Fruit fly (Drosophila melanogaster) whole organism, pupa: ENCODE results near the gene Nhe3.
A peak's percentile ranks its signal among the peaks of the same experiment; 100 is the strongest.

Source experiments
- CG10348 ChIP-seq: fragments of 200-800 bp; sonication (Bioruptor generic); IDR thresholded peaks from 2 replicates; pipeline ENCODE4 v1.3.6; 2022; ENCODE audit warnings: missing biosample characterization, missing genetic modification characterization
- CG14655 ChIP-seq: fragments of 200-800 bp; sonication (Bioruptor generic); optimal IDR thresholded peaks from 3 replicates; lab custom pipeline; 2017; ENCODE audit warnings: mild to moderate bottlenecking, missing biosample characterization, missing genetic modification reagents, missing genetic modification characterization
- CG8301 ChIP-seq: fragments of 200-800 bp; sonication (Bioruptor generic); optimal IDR thresholded peaks from 2 replicates; lab custom pipeline; 2018; ENCODE audit warnings: missing biosample characterization, mild to moderate bottlenecking, missing genetic modification characterization
- CG9948 ChIP-seq: fragments of 200-800 bp; sonication (Bioruptor generic); optimal IDR thresholded peaks from 2 replicates; lab custom pipeline; 2018; ENCODE audit warnings: missing biosample characterization, mild to moderate bottlenecking, missing genetic modification characterization, moderate library complexity
- EcR ChIP-seq: fragments of 200-800 bp; sonication (Bioruptor generic); optimal IDR thresholded peaks from 3 replicates; lab custom pipeline; 2019; ENCODE audit warnings: missing biosample characterization, missing genetic modification characterization, mild to moderate bottlenecking, moderate library complexity, missing genetic modification reagents
- fd96Ca ChIP-seq: fragments of 200-800 bp; sonication (Bioruptor generic); IDR thresholded peaks from 3 replicates; pipeline ENCODE4 v1.3.6; 2022; ENCODE audit warnings: missing biosample characterization, missing genetic modification characterization
- gl ChIP-seq: fragments of 200-800 bp; sonication (Bioruptor generic); optimal IDR thresholded peaks from 2 replicates; lab custom pipeline; 2018; ENCODE audit warnings: missing biosample characterization, mild to moderate bottlenecking, missing genetic modification characterization
- rn ChIP-seq: fragments of 200-800 bp; sonication (Bioruptor generic); IDR thresholded peaks from 2 replicates; pipeline ENCODE4 v1.3.6; 2022; ENCODE audit warnings: missing biosample characterization, missing genetic modification characterization

DNA sequence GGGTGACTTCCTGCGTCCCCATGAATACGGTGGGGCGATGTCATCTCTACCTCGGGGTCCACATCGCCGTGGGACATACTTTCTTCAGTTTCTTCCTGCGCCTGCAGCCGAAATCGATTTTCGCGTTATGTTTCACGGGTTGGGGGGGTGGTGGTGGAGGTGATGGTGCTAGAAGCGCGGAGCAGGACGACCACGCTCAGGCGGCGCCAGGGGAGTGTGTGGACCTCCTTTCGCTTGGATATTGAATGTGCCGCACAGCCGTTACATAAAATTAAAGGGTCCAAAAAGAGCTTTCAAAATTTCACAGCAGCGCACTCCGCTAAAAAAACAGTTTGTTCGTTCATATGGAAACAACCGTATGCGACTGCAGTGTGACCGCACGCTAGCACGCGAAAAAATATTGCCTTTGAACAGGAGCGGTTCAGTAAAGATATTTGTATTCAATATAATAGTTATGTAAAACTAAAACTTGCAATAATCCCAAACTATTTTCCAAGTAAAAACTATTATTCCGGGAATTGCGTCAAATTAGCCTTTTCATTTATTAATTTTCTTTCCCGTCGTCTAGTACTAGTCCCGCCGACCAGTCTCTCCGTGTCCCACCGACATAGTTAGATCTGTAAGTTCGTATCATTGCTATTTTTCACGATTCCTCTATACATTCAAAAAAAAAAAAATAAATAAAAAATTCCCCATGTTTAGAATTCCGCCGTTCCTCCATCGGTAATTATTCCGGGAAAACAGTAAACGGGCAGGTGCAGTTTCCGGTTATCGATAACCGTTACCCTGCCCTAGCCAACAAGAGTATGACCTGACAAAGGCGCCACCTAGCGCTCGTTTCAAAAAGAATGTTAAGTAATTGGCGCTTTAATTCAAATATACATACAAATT, at the start of gene Nhe3:
- no peak for TF ChIP-seq CG8301
- TF ChIP-seq CG9948 (tag; lab: Kevin White, UChicago): no peak
- no peak for TF ChIP-seq CG10348 (GFP tag; lab: Robert Waterston, UW)
- no peak for TF ChIP-seq CG14655 (GFP tag; lab: Kevin White, UChicago)
- TF ChIP-seq EcR (GFP tag; lab: Kevin White, UChicago): no peak
- TF ChIP-seq fd96Ca (GFP tag; lab: Robert Waterston, UW): peak; percentile 78
- peak; percentile 19; the same call in 1 of the 2 replicates for TF ChIP-seq rn
- no peak for TF ChIP-seq gl (tag; lab: Kevin White, UChicago)
